Worm (Caenorhabditis elegans): ENCODE measurements around the gene H12C20.7.

Gene H12C20.7

ce11 chrV:11532964-11533363 is 39.8 kb downstream of the H12C20.7 start:
- TF ChIP-seq ceh-91 (GFP tag; IDR thresholded peaks at IDR 0.05) (0 out of 2 replicates have a peak, but pooled peaks have one; percentile 23), madf-8 (GFP tag; conservative IDR thresholded peaks at IDR 0.05) (no peak), K11D2.4 (GFP tag; IDR thresholded peaks at IDR 0.05) (no peak), hmg-20 (GFP tag; IDR thresholded peaks at IDR 0.05) (no peak), Y53G8AR.9 (GFP tag; conservative IDR thresholded peaks at IDR 0.05) (0 out of 2 replicates have a peak, but pooled peaks have one; percentile 19), lin-54 (GFP tag; optimal IDR thresholded peaks at IDR 0.05) (no peak), bed-2 (GFP tag; IDR thresholded peaks at IDR 0.05) (no peak), ztf-3 (GFP tag; optimal IDR thresholded peaks at IDR 0.05) (no peak), F52B5.7 (tag; optimal IDR thresholded peaks at IDR 0.05) (no peak), ZK185.1 (tag; optimal IDR thresholded peaks at IDR 0.05; ENCODE audit: poor library complexity, severe bottlenecking) (no peak), ccch-3 (GFP tag; optimal IDR thresholded peaks at IDR 0.05) (no peak), die-1 (tag; optimal IDR thresholded peaks at IDR 0.05) (no peak), cebp-1 (GFP tag; IDR thresholded peaks at IDR 0.05) (no peak), cebp-1 (tag; optimal IDR thresholded peaks at IDR 0.05) (peak; percentile 16), Y53F4B.3 (GFP tag; IDR thresholded peaks at IDR 0.05) (no peak), ztf-28 (GFP tag; IDR thresholded peaks at IDR 0.05) (no peak), madf-6 (GFP tag; IDR thresholded peaks at IDR 0.05) (no peak), fkh-3 (tag; optimal IDR thresholded peaks at IDR 0.05) (no peak), sdz-38 (tag; optimal IDR thresholded peaks at IDR 0.05) (no peak), lin-26 (GFP tag; IDR thresholded peaks at IDR 0.05) (0 out of 2 replicates have a peak, but pooled peaks have one; percentile 17), ztf-22 (GFP tag; optimal IDR thresholded peaks at IDR 0.05) (no peak), ceh-40 (GFP tag; IDR thresholded peaks at IDR 0.05) (no peak), repo-1 (tag; optimal IDR thresholded peaks at IDR 0.05) (no peak), dpl-1 (GFP tag; optimal IDR thresholded peaks at IDR 0.05) (no peak), mel-28 (tag; optimal IDR thresholded peaks at IDR 0.05; ENCODE audit: borderline replicate concordance) (no peak), Y95B8A.8 (GFP tag; IDR thresholded peaks at IDR 0.05) (no peak), F57A8.1 (GFP tag; optimal IDR thresholded peaks at IDR 0.05) (no peak), ztf-6 (GFP tag; IDR thresholded peaks at IDR 0.05) (no peak), bed-1 (GFP tag; IDR thresholded peaks at IDR 0.05) (no peak), F10E7.11 (tag; optimal IDR thresholded peaks at IDR 0.05) (no peak), F49E8.2 (tag; optimal IDR thresholded peaks at IDR 0.05; ENCODE audit: insufficient read depth) (no peak), ceh-58 (GFP tag; IDR thresholded peaks at IDR 0.05) (0 out of 2 replicates have a peak, but pooled peaks have one; percentile 33), pha-4 (tag; optimal IDR thresholded peaks at IDR 0.05) (no peak), akir-1 (GFP tag; optimal IDR thresholded peaks at IDR 0.05) (peak; percentile 74), egl-44 (GFP tag; IDR thresholded peaks at IDR 0.05) (no peak), nhr-27 (tag; optimal IDR thresholded peaks at IDR 0.05) (no peak), unc-130 (GFP tag; optimal IDR thresholded peaks at IDR 0.05) (no peak), F23B12.7 (tag; optimal IDR thresholded peaks at IDR 0.05; ENCODE audit: insufficient read depth) (no peak), nhr-80 (tag; optimal IDR thresholded peaks at IDR 0.05) (no peak), aptf-2 (GFP tag; conservative IDR thresholded peaks at IDR 0.05) (no peak), ztf-18 (tag; optimal IDR thresholded peaks at IDR 0.05) (no peak), dox-1 (GFP tag; IDR thresholded peaks at IDR 0.05) (no peak), zfh-2 (GFP tag; conservative IDR thresholded peaks at IDR 0.05) (peak; percentile 82), ztf-25 (GFP tag; IDR thresholded peaks at IDR 0.05) (no peak), mes-4 (tag; optimal IDR thresholded peaks at IDR 0.05) (no peak), snpc-3.4 (tag; optimal IDR thresholded peaks at IDR 0.05) (no peak), madf-3 (GFP tag; IDR thresholded peaks at IDR 0.05) (no peak), C06A6.2 (GFP tag; conservative IDR thresholded peaks at IDR 0.05) (0 out of 2 replicates have a peak, but pooled peaks have one; percentile 37), sea-2 (GFP tag; IDR thresholded peaks at IDR 0.05) (no peak), nhr-90 (tag; optimal IDR thresholded peaks at IDR 0.05) (no peak)
